Fruit fly (Drosophila melanogaster) whole organism, embryonic: ENCODE measurements around the gene Gr21a.
A peak's percentile ranks its signal among the peaks of the same experiment; 100 is the strongest.

ENCODE experiments used
- Atf-2 ChIP-seq: fragments of 200-800 bp; sonication (Bioruptor generic); optimal IDR thresholded peaks from 2 replicates; lab custom pipeline; 2016; ENCODE audit warnings: missing biosample characterization, missing genetic modification characterization
- B-H1 ChIP-seq: fragments of 200-800 bp; sonication (Bioruptor generic); IDR thresholded peaks from 3 replicates; pipeline ENCODE4 v1.3.6; 2022; ENCODE audit warnings: missing biosample characterization, missing genetic modification characterization
- CG10274 ChIP-seq: fragments of 200-800 bp; sonication (Bioruptor generic); optimal IDR thresholded peaks from 3 replicates; lab custom pipeline; 2017; ENCODE audit warnings: missing biosample characterization, mild to moderate bottlenecking, missing genetic modification characterization
- CG12744 ChIP-seq: fragments of 200-800 bp; sonication (Bioruptor generic); optimal IDR thresholded peaks from 2 replicates; lab custom pipeline; 2016; ENCODE audit warnings: missing biosample characterization, missing genetic modification characterization
- CG13123 ChIP-seq: fragments of 200-800 bp; sonication (Bioruptor generic); optimal IDR thresholded peaks from 2 replicates; lab custom pipeline; 2016; ENCODE audit warnings: missing biosample characterization, missing genetic modification characterization
- CG13296 ChIP-seq: fragments of 200-800 bp; sonication (Bioruptor generic); optimal IDR thresholded peaks from 3 replicates; lab custom pipeline; 2018; ENCODE audit warnings: missing biosample characterization, mild to moderate bottlenecking, missing genetic modification characterization
- CG17612 ChIP-seq: fragments of 200-800 bp; sonication (Bioruptor generic); IDR thresholded peaks from 2 replicates; pipeline ENCODE4 v1.3.6; 2022; ENCODE audit warnings: missing biosample characterization, missing genetic modification characterization
- CG31388 ChIP-seq: fragments of 200-800 bp; sonication (Bioruptor generic); optimal IDR thresholded peaks from 2 replicates; lab custom pipeline; 2016; ENCODE audit warnings: missing biosample characterization, missing genetic modification characterization
- CG3838 ChIP-seq: fragments of 200-800 bp; sonication (Bioruptor generic); optimal IDR thresholded peaks from 3 replicates; lab custom pipeline; 2016; ENCODE audit warnings: missing biosample characterization, missing genetic modification characterization
- CG4730 ChIP-seq: fragments of 200-800 bp; sonication (Bioruptor generic); IDR thresholded peaks from 2 replicates; pipeline ENCODE4 v1.3.6; 2022; ENCODE audit warnings: missing biosample characterization, missing genetic modification characterization
- CG5953 ChIP-seq: fragments of 200-800 bp; sonication (Bioruptor generic); IDR thresholded peaks from 2 replicates; pipeline ENCODE4 v1.3.6; 2022; ENCODE audit warnings: missing biosample characterization, missing genetic modification characterization
- CG6765 ChIP-seq: fragments of 200-800 bp; sonication (Bioruptor generic); optimal IDR thresholded peaks from 3 replicates; lab custom pipeline; 2017; ENCODE audit warnings: missing biosample characterization, mild to moderate bottlenecking, missing genetic modification characterization
- CG7271 ChIP-seq: fragments of 200-800 bp; sonication (Bioruptor generic); optimal IDR thresholded peaks from 2 replicates; lab custom pipeline; 2018; ENCODE audit warnings: missing biosample characterization, mild to moderate bottlenecking, missing genetic modification characterization, moderate library complexity
- CG9817 ChIP-seq: fragments of 200-800 bp; sonication (Bioruptor generic); optimal IDR thresholded peaks from 2 replicates; lab custom pipeline; 2018; ENCODE audit warnings: missing biosample characterization, mild to moderate bottlenecking, missing genetic modification characterization, moderate library complexity
- Chrac-16 ChIP-seq: fragments of 200-800 bp; sonication (Bioruptor generic); optimal IDR thresholded peaks from 3 replicates; lab custom pipeline; 2016; ENCODE audit warnings: missing biosample characterization, missing genetic modification characterization
- D ChIP-seq, 2 experiments: fragments of 200-800 bp in 1 of 2; fragments of >200 bp in 1 of 2; sonication (Bioruptor generic) in 1 of 2; optimal IDR thresholded peaks; 2 replicates in 1 of 2; 3 replicates in 1 of 2; lab custom pipeline; 2017; ENCODE audit warnings: mild to moderate bottlenecking in 1 of 2, missing biosample characterization in 1 of 2, missing genetic modification characterization in 1 of 2, missing genetic modification reagents in 1 of 2
- Dip3 ChIP-seq: fragments of 200-800 bp; sonication (Bioruptor generic); optimal IDR thresholded peaks from 3 replicates; lab custom pipeline; 2016; ENCODE audit warnings: missing biosample characterization, missing genetic modification characterization
- Dll ChIP-seq: fragments of 200-800 bp; sonication (Bioruptor generic); IDR thresholded peaks from 4 replicates; pipeline ENCODE4 v1.3.6; 2022; ENCODE audit warnings: missing biosample characterization, missing genetic modification characterization; ENCODE audit not compliant: partially characterized antibody
- E2f1 ChIP-seq: fragments of 200-800 bp; sonication (Bioruptor generic); IDR thresholded peaks from 2 replicates; pipeline ENCODE4 v1.3.6; 2022; ENCODE audit warnings: missing biosample characterization, missing genetic modification characterization
- Ets65A ChIP-seq: fragments of 200-800 bp; sonication (Bioruptor generic); peaks from one replicate; lab custom pipeline; 2016; ENCODE audit warnings: missing biosample characterization, missing genetic modification characterization
- Hr39 ChIP-seq: fragments of >200 bp; optimal IDR thresholded peaks from 2 replicates; lab custom pipeline; 2017
- Hsf ChIP-seq: fragments of 200-800 bp; sonication (Bioruptor generic); optimal IDR thresholded peaks from 3 replicates; lab custom pipeline; 2016; ENCODE audit warnings: missing biosample characterization, missing genetic modification characterization
- Mrtf ChIP-seq: fragments of 200-800 bp; sonication (Bioruptor generic); IDR thresholded peaks from 3 replicates; pipeline ENCODE4 v1.3.6; 2022; ENCODE audit warnings: missing biosample characterization, missing genetic modification characterization
- NFAT ChIP-seq: fragments of 200-800 bp; sonication (Bioruptor generic); IDR thresholded peaks from 2 replicates; pipeline ENCODE4 v1.3.6; 2022; ENCODE audit warnings: missing biosample characterization, missing genetic modification characterization
- NfI ChIP-seq: fragments of 200-800 bp; sonication (Bioruptor generic); optimal IDR thresholded peaks from 3 replicates; lab custom pipeline; 2018; ENCODE audit warnings: missing biosample characterization, mild to moderate bottlenecking, missing genetic modification characterization, moderate library complexity
- Optix ChIP-seq: fragments of 200-800 bp; sonication (Bioruptor generic); IDR thresholded peaks from 3 replicates; pipeline ENCODE4 v1.3.6; 2022; ENCODE audit warnings: missing biosample characterization, missing genetic modification characterization
- Six4 ChIP-seq: fragments of 200-800 bp; sonication (Bioruptor generic); optimal IDR thresholded peaks from 2 replicates; lab custom pipeline; 2016; ENCODE audit warnings: missing biosample characterization, missing genetic modification characterization
- Sry-δ ChIP-seq: fragments of 200-800 bp; sonication (Bioruptor generic); optimal IDR thresholded peaks from 2 replicates; lab custom pipeline; 2016; ENCODE audit warnings: missing biosample characterization, missing genetic modification characterization
- Ssrp ChIP-seq: fragments of 200-800 bp; sonication (Bioruptor generic); optimal IDR thresholded peaks from 2 replicates; lab custom pipeline; 2018; ENCODE audit warnings: missing biosample characterization, mild to moderate bottlenecking, missing genetic modification characterization, moderate library complexity
- ara ChIP-seq: fragments of 200-800 bp; sonication (Bioruptor generic); IDR thresholded peaks from 2 replicates; pipeline ENCODE4 v1.3.6; 2022; ENCODE audit warnings: missing biosample characterization, missing genetic modification characterization
- bab2 ChIP-seq: fragments of 200-800 bp; sonication (Bioruptor generic); optimal IDR thresholded peaks from 2 replicates; lab custom pipeline; 2016; ENCODE audit warnings: missing biosample characterization, missing genetic modification characterization
- bbx ChIP-seq: fragments of 200-800 bp; sonication (Bioruptor generic); IDR thresholded peaks from 2 replicates; pipeline ENCODE4 v1.3.6; 2022; ENCODE audit warnings: missing biosample characterization, missing genetic modification characterization; ENCODE audit not compliant: partially characterized antibody
- dmrt11E ChIP-seq: fragments of 200-800 bp; sonication (Bioruptor generic); optimal IDR thresholded peaks from 3 replicates; lab custom pipeline; 2018; ENCODE audit warnings: missing biosample characterization, mild to moderate bottlenecking, missing genetic modification characterization, moderate library complexity
- en ChIP-seq: fragments of 200-800 bp; sonication (Bioruptor generic); optimal IDR thresholded peaks from 2 replicates; lab custom pipeline; 2016; ENCODE audit warnings: missing biosample characterization, missing genetic modification characterization
- exex ChIP-seq: fragments of 200-800 bp; sonication (Bioruptor generic); optimal IDR thresholded peaks from 4 replicates; lab custom pipeline; 2018; ENCODE audit warnings: missing biosample characterization, mild to moderate bottlenecking, missing genetic modification characterization, moderate library complexity
- fd64A ChIP-seq: fragments of 200-800 bp; sonication (Bioruptor generic); optimal IDR thresholded peaks from 3 replicates; lab custom pipeline; 2018; ENCODE audit warnings: missing biosample characterization, mild to moderate bottlenecking, missing genetic modification characterization
- fru ChIP-seq: fragments of >200 bp; optimal IDR thresholded peaks from 2 replicates; lab custom pipeline; 2017
- gem ChIP-seq: fragments of 200-800 bp; sonication (Bioruptor generic); optimal IDR thresholded peaks from 2 replicates; lab custom pipeline; 2019; ENCODE audit warnings: missing biosample characterization, mild to moderate bottlenecking, missing genetic modification characterization, moderate library complexity
- grau ChIP-seq: fragments of 200-800 bp; optimal IDR thresholded peaks from 3 replicates; lab custom pipeline; 2019; ENCODE audit warnings: missing biosample characterization, mild to moderate bottlenecking, missing genetic modification characterization, moderate library complexity
- gsb-n ChIP-seq: fragments of 200-800 bp; sonication (Bioruptor generic); optimal IDR thresholded peaks from 3 replicates; lab custom pipeline; 2018; ENCODE audit warnings: missing biosample characterization, mild to moderate bottlenecking, missing genetic modification characterization
- hth ChIP-seq: fragments of >200 bp; optimal IDR thresholded peaks from 2 replicates; lab custom pipeline; 2017; ENCODE audit warnings: inconsistent platforms
- inv ChIP-seq: fragments of 200-800 bp; sonication (Bioruptor generic); IDR thresholded peaks from 2 replicates; pipeline ENCODE4 v1.3.6; 2022; ENCODE audit warnings: missing biosample characterization, missing genetic modification characterization; ENCODE audit not compliant: partially characterized antibody
- mirr ChIP-seq: fragments of 200-800 bp; sonication (Bioruptor generic); optimal IDR thresholded peaks from 3 replicates; lab custom pipeline; 2018; ENCODE audit warnings: missing biosample characterization, mild to moderate bottlenecking, missing genetic modification characterization
- prd ChIP-seq, 3 experiments: fragments of >200 bp in 2 of 3; fragments of 200-800 bp in 1 of 3; sonication (Bioruptor generic) in 1 of 3; optimal IDR thresholded peaks in 2 of 3; IDR thresholded peaks in 1 of 3; 2 replicates in 2 of 3; 3 replicates in 1 of 3; pipeline versions ENCODE4 v1.3.6 to Lab custom; 2017 to 2022; ENCODE audit warnings: missing biosample characterization in 1 of 3, missing genetic modification characterization in 1 of 3
- schlank ChIP-seq: fragments of 200-800 bp; sonication (Bioruptor generic); optimal IDR thresholded peaks from 2 replicates; lab custom pipeline; 2018; ENCODE audit warnings: missing biosample characterization, mild to moderate bottlenecking, missing genetic modification characterization
- slp2 ChIP-seq: fragments of 200-800 bp; sonication (Bioruptor generic); optimal IDR thresholded peaks from 2 replicates; lab custom pipeline; 2016; ENCODE audit warnings: missing biosample characterization, missing genetic modification characterization
- so ChIP-seq: fragments of 200-800 bp; sonication (Bioruptor generic); IDR thresholded peaks from 3 replicates; pipeline ENCODE4 v1.3.6; 2022; ENCODE audit warnings: missing biosample characterization, missing genetic modification characterization
- tll ChIP-seq, 2 experiments: fragments of 200-800 bp in 1 of 2; fragments of >200 bp in 1 of 2; sonication (Bioruptor generic) in 1 of 2; optimal IDR thresholded peaks; 2 replicates each; lab custom pipeline; 2017 to 2019; ENCODE audit warnings: missing biosample characterization in 2 of 2, missing genetic modification characterization in 2 of 2, mild to moderate bottlenecking in 1 of 2, moderate library complexity in 1 of 2
- trh ChIP-seq: fragments of 200-800 bp; sonication (Bioruptor generic); optimal IDR thresholded peaks from 2 replicates; lab custom pipeline; 2016; ENCODE audit warnings: missing biosample characterization, missing genetic modification characterization

The Gr21a gene

dm6 chr2L:819315-820032 lies 39.2 kb downstream of the Gr21a start, which contains the start of the genes PGAP2 and Clp (continued):
- 0 out of 2 replicates have a peak, but pooled peaks have one; percentile 10 for TF ChIP-seq bbx (GFP tag; lab: Robert Waterston, UW)
- peak; percentile 21 for TF ChIP-seq CG12744 (GFP tag; lab: Kevin White, UChicago)
- peak; percentile 30 for TF ChIP-seq schlank (tag; lab: Kevin White, UChicago)
- TF ChIP-seq E2f1 (GFP tag; lab: Robert Waterston, UW): peak; percentile 80
- no peak for TF ChIP-seq CG10274 (GFP tag; lab: Kevin White, UChicago)
- peak; percentile 47 for TF ChIP-seq Six4 (GFP tag; lab: Kevin White, UChicago)
- TF ChIP-seq exex: peak; percentile 53
- no peak for TF ChIP-seq Dip3 (GFP tag; lab: Kevin White, UChicago)
- peak; percentile 26; the same call in 1 of the 2 replicates for TF ChIP-seq NFAT
- peak; percentile 89 for TF ChIP-seq gem (tag; lab: Kevin White, UChicago)
- peak; percentile 38 for TF ChIP-seq CG13123 (GFP tag; lab: Kevin White, UChicago)
- TF ChIP-seq so (GFP tag; lab: Robert Waterston, UW): peak; percentile 58; the same call in 1 of the 3 replicates
- no peak for TF ChIP-seq CG3838 (GFP tag; lab: Kevin White, UChicago)
- TF ChIP-seq gsb-n (tag; lab: Kevin White, UChicago): no peak
- TF ChIP-seq mirr (GFP tag; lab: Kevin White, UChicago): peak; percentile 22
- peak; percentile 78 for TF ChIP-seq dmrt11E (tag; lab: Kevin White, UChicago)
- peak; percentile 61 for TF ChIP-seq NfI
- TF ChIP-seq D (optimal IDR thresholded peaks at IDR 0.05; lab: Kevin White, UChicago): no peak
- peak; percentile 41 for TF ChIP-seq D (GFP tag; optimal IDR thresholded peaks at IDR 0.05; lab: Kevin White, UChicago)
- peak; percentile 83 for TF ChIP-seq CG9817 (tag; lab: Kevin White, UChicago)
- TF ChIP-seq Dll: peak; percentile 70; the same call in 3 of the 4 replicates
- TF ChIP-seq CG13296 (GFP tag; lab: Kevin White, UChicago): peak; percentile 38
- no peak for TF ChIP-seq fd64A (GFP tag; lab: Kevin White, UChicago)
- peak; percentile 74 for TF ChIP-seq Chrac-16 (GFP tag; lab: Kevin White, UChicago)
- peak; percentile 34 for TF ChIP-seq CG31388 (GFP tag; lab: Kevin White, UChicago)
- TF ChIP-seq slp2: no peak
- no peak for TF ChIP-seq CG6765 (GFP tag; lab: Kevin White, UChicago)
- TF ChIP-seq grau (tag; lab: Kevin White, UChicago): peak; percentile 79
- TF ChIP-seq tll (GFP tag; optimal IDR thresholded peaks at IDR 0.05; lab: Kevin White, UChicago): no peak
- TF ChIP-seq Hr39 (lab: Kevin White, UChicago): no peak
- TF ChIP-seq Ssrp: peak; percentile 83
- TF ChIP-seq Ets65A: peak; percentile 95
- peak; percentile 5 for TF ChIP-seq CG7271 (tag; lab: Kevin White, UChicago)
- TF ChIP-seq Hsf: peak; percentile 72
- no peak for TF ChIP-seq fru (lab: Kevin White, UChicago)
- peak; percentile 51; the same call in 1 of the 3 replicates for TF ChIP-seq Mrtf (GFP tag; lab: Robert Waterston, UW)
- no peak for TF ChIP-seq en (GFP tag; lab: Kevin White, UChicago)
- TF ChIP-seq Atf-2 (GFP tag; lab: Kevin White, UChicago): peak; percentile 30
- no peak for TF ChIP-seq CG5953 (GFP tag; lab: Robert Waterston, UW)
- no peak for TF ChIP-seq hth
- TF ChIP-seq trh (GFP tag; lab: Kevin White, UChicago): peak; percentile 51
- TF ChIP-seq Optix (GFP tag; lab: Robert Waterston, UW): no peak; the same call in 2 of the 3 replicates
- TF ChIP-seq CG17612 (GFP tag; lab: Robert Waterston, UW): 0 out of 2 replicates have a peak, but pooled peaks have one; percentile 22
- peak; percentile 64; the same call in 1 of the 2 replicates for TF ChIP-seq ara
- TF ChIP-seq inv (GFP tag; lab: Robert Waterston, UW): no peak
- TF ChIP-seq CG4730 (GFP tag; lab: Robert Waterston, UW): peak; percentile 65
- TF ChIP-seq Sry-δ: peak; percentile 77
- peak; percentile 57 for TF ChIP-seq bab2 (GFP tag; lab: Kevin White, UChicago)
- peak; percentile 72 for TF ChIP-seq B-H1 (GFP tag; lab: Robert Waterston, UW)
- no peak for TF ChIP-seq prd (optimal IDR thresholded peaks at IDR 0.05; lab: Kevin White, UChicago)
- TF ChIP-seq prd (GFP tag; IDR thresholded peaks at IDR 0.05; lab: Robert Waterston, UW): peak; percentile 85
